Worm (Caenorhabditis elegans): ENCODE data around the gene sdhd-1.

Gene sdhd-1

ce11 chrII:11064191-11064695 lies 14.5 kb upstream of the sdhd-1 start:
- TF ChIP-seq arid-1 (GFP tag; conservative IDR thresholded peaks at IDR 0.05) (no peak), Y48G9A.11 (GFP tag; IDR thresholded peaks at IDR 0.05) (no peak), unc-62 (GFP tag; optimal IDR thresholded peaks at IDR 0.05 in 1 of 2) (peak in 1 of 2 experiments; percentile 96), unc-62 (tag; optimal IDR thresholded peaks at IDR 0.05) (no peak), hmg-1.1 (GFP tag; IDR thresholded peaks at IDR 0.05) (0 out of 2 replicates have a peak, but pooled peaks have one; percentile 14)

DNA sequence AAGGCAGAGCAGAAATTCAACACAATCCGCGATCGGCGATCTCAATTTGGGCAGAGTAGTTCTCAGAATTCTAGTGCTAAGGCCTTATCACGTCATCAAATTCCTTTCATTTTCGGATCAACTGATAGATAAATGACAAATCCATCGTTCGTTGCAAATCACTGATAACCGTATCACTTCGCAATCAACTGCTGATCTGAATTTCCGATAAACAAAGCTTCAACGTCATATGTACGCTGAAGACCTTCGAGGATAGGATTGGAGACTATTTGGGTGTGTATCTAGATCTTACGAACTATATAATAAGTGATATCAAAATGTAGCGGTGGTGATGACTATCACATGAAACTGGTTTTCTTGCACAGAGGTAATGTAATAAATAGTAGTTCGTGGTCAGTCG lies 7.5 kb upstream of the sdhd-1 start:
- TF ChIP-seq daf-19 (GFP tag; conservative IDR thresholded peaks at IDR 0.05): no peak
- TF ChIP-seq nhr-111 (GFP tag; optimal IDR thresholded peaks at IDR 0.05): no peak
- peak; percentile 61 for TF ChIP-seq nhr-28 (tag; optimal IDR thresholded peaks at IDR 0.05)
- no peak for TF ChIP-seq ceh-62 (tag; optimal IDR thresholded peaks at IDR 0.05)
- TF ChIP-seq unc-39 (tag; optimal IDR thresholded peaks at IDR 0.05): no peak
- TF ChIP-seq F37D6.2 (tag; optimal IDR thresholded peaks at IDR 0.05): no peak
- TF ChIP-seq hlh-30 (tag; optimal IDR thresholded peaks at IDR 0.05; ENCODE audit: insufficient read depth): peak; percentile 39

- TF ChIP-seq madf-9 (GFP tag; conservative IDR thresholded peaks at IDR 0.05) (no peak), ZK337.2 (GFP tag; IDR thresholded peaks at IDR 0.05) (no peak), set-16 (GFP tag; IDR thresholded peaks at IDR 0.05) (no peak), aly-2 (tag; optimal IDR thresholded peaks at IDR 0.05) (no peak), nhr-102 (tag; optimal IDR thresholded peaks at IDR 0.05) (no peak), nhr-11 (tag; optimal IDR thresholded peaks at IDR 0.05) (no peak), lsy-2 (tag; optimal IDR thresholded peaks at IDR 0.05) (no peak), lin-39 (tag; optimal IDR thresholded peaks at IDR 0.05) (no peak), nhr-41 (GFP tag; IDR thresholded peaks at IDR 0.05) (no peak), ctbp-1 (GFP tag; IDR thresholded peaks at IDR 0.05) (no peak), gei-8 (GFP tag; optimal IDR thresholded peaks at IDR 0.05) (no peak), egl-27 (tag; optimal IDR thresholded peaks at IDR 0.05) (no peak), F37D6.2 (tag; optimal IDR thresholded peaks at IDR 0.05) (no peak), R02D3.7 (tag; optimal IDR thresholded peaks at IDR 0.05) (no peak), fos-1 (tag; optimal IDR thresholded peaks at IDR 0.05) (no peak)
These were observed 5.5 kb upstream of the sdhd-1 start, which contains the start of gene F45E10.2 for ce11 chrII:11055223-11055622. F45E10.2 (minus strand) TSS chrII:11055323.

DNA sequence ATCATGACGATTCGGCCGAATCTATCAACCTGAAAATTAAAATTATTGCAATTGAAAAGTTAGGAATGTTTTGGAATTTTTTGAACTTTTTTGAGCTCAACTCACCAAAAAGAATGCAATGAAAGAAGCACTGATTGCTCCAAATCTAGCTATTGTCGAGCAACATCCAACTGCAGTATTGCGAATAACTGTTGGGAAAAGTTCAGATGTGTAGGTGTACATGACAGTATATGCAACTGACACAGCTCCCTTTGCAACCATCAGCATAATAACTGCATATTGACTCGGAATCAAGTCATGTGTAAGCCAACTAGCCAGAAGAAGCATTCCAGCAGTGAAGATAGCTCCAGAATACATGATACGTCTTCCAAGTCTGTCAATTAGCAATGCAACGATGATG lies 2.8 kb upstream of the sdhd-1 start:
- TF ChIP-seq dmd-9 (GFP tag; IDR thresholded peaks at IDR 0.05) (no peak), unc-62 (GFP tag; optimal IDR thresholded peaks at IDR 0.05 in 1 of 2) (peak in 1 of 2 experiments; percentile 98), unc-62 (tag; optimal IDR thresholded peaks at IDR 0.05) (no peak), nhr-11 (tag; optimal IDR thresholded peaks at IDR 0.05) (no peak), gei-8 (GFP tag; optimal IDR thresholded peaks at IDR 0.05) (no peak), hlh-30 (tag; optimal IDR thresholded peaks at IDR 0.05; ENCODE audit: insufficient read depth) (no peak), F26F4.8 (GFP tag; conservative IDR thresholded peaks at IDR 0.05) (no peak), rbr-2 (tag; optimal IDR thresholded peaks at IDR 0.05) (no peak), nhr-111 (GFP tag; optimal IDR thresholded peaks at IDR 0.05) (no peak)

DNA sequence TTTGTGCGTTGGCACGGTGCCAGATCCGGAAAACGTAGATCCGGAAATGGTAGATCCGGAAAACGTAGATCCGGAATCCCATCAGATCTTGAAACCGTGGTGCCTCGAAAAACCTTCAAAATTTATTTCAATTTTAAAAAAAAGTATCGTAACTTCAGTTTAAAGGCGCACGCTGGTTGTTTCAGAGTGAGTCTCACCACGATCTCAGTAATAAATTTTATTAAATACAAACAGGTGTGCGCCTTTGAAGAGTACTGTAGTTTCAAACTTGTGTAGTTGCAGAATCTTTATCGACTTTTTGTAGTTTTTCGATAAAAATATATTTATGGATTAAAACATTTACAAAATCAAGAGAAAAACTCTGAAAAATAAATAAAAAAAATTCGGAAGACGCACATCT lies 965 bp upstream of the sdhd-1 start:
- TF ChIP-seq lsy-2 (tag; optimal IDR thresholded peaks at IDR 0.05): peak in 1 of 2 experiments; percentile 18
- no peak for TF ChIP-seq hmg-1.1 (GFP tag; IDR thresholded peaks at IDR 0.05)
- TF ChIP-seq lir-3 (tag; optimal IDR thresholded peaks at IDR 0.05): no peak
- TF ChIP-seq arid-1 (GFP tag; conservative IDR thresholded peaks at IDR 0.05): 0 out of 2 replicates have a peak, but pooled peaks have one; percentile 6
- peak; percentile 8 for TF ChIP-seq mes-2 (tag; optimal IDR thresholded peaks at IDR 0.05; ENCODE audit: poor library complexity, severe bottlenecking)
- peak; percentile 39; the same call in 1 of the 2 replicates for TF ChIP-seq Y48G9A.11 (GFP tag; IDR thresholded peaks at IDR 0.05)
- TF ChIP-seq daf-19 (GFP tag; conservative IDR thresholded peaks at IDR 0.05): no peak
- TF ChIP-seq unc-130 (GFP tag; optimal IDR thresholded peaks at IDR 0.05): peak; percentile 20
- TF ChIP-seq R02D3.7 (tag; optimal IDR thresholded peaks at IDR 0.05): no peak
- peak; percentile 57 for TF ChIP-seq F49E8.2 (tag; optimal IDR thresholded peaks at IDR 0.05; ENCODE audit: borderline replicate concordance)
- no peak for TF ChIP-seq ceh-62 (tag; optimal IDR thresholded peaks at IDR 0.05)

Data from whole organism, L4 larva.